Fruit fly (Drosophila melanogaster) whole organism, prepupa: ENCODE measurements around the gene Glg1.

Experiments used
- Blimp-1 ChIP-seq: fragments of 200-800 bp; sonication (Bioruptor generic); optimal IDR thresholded peaks from 3 replicates; lab custom pipeline; 2017; ENCODE audit warnings: missing biosample characterization, missing genetic modification characterization, mild to moderate bottlenecking, moderate library complexity, missing genetic modification reagents
- CG10631 ChIP-seq: fragments of 200-800 bp; sonication (Bioruptor generic); optimal IDR thresholded peaks from 2 replicates; lab custom pipeline; 2016; ENCODE audit warnings: missing biosample characterization, missing genetic modification characterization
- CG10669 ChIP-seq: fragments of 200-800 bp; sonication (Bioruptor generic); optimal IDR thresholded peaks from 3 replicates; lab custom pipeline; 2018; ENCODE audit warnings: missing biosample characterization, mild to moderate bottlenecking, missing genetic modification characterization, moderate library complexity
- CG11294 ChIP-seq: fragments of 200-800 bp; sonication (Bioruptor generic); IDR thresholded peaks from 2 replicates; pipeline ENCODE4 v1.3.6; 2022; ENCODE audit warnings: missing biosample characterization, missing genetic modification characterization
- CG11762 ChIP-seq: fragments of 200-800 bp; sonication (Bioruptor generic); optimal IDR thresholded peaks from 3 replicates; lab custom pipeline; 2016; ENCODE audit warnings: missing biosample characterization, missing genetic modification characterization; ENCODE audit not compliant: insufficient read depth
- CG11902 ChIP-seq: fragments of 200-800 bp; sonication (Bioruptor generic); optimal IDR thresholded peaks from 3 replicates; lab custom pipeline; 2016; ENCODE audit warnings: missing biosample characterization, missing genetic modification characterization
- CG16779 ChIP-seq: fragments of 200-800 bp; sonication (Bioruptor generic); optimal IDR thresholded peaks from 3 replicates; lab custom pipeline; 2017; ENCODE audit warnings: missing biosample characterization, mild to moderate bottlenecking, missing genetic modification characterization
- CG3032 ChIP-seq: fragments of 200-800 bp; optimal IDR thresholded peaks from 2 replicates; lab custom pipeline; 2019; ENCODE audit warnings: missing biosample characterization, mild to moderate bottlenecking, missing genetic modification characterization, moderate library complexity
- CG31627 ChIP-seq: fragments of 200-800 bp; sonication (Bioruptor generic); optimal IDR thresholded peaks from 3 replicates; lab custom pipeline; 2016; ENCODE audit warnings: missing biosample characterization, missing genetic modification characterization
- CG32006 ChIP-seq: fragments of 200-800 bp; sonication (Bioruptor generic); optimal IDR thresholded peaks from 3 replicates; lab custom pipeline; 2017; ENCODE audit warnings: missing biosample characterization, mild to moderate bottlenecking, missing genetic modification characterization
- CG34406 ChIP-seq: fragments of 200-800 bp; sonication (Bioruptor generic); optimal IDR thresholded peaks from 3 replicates; lab custom pipeline; 2016; ENCODE audit warnings: missing biosample characterization, missing genetic modification characterization
- CG3919 ChIP-seq: fragments of 200-800 bp; sonication (Bioruptor generic); optimal IDR thresholded peaks from 3 replicates; lab custom pipeline; 2016; ENCODE audit warnings: missing biosample characterization, missing genetic modification characterization
- CG4318 ChIP-seq: fragments of 200-800 bp; sonication (Bioruptor generic); optimal IDR thresholded peaks from 3 replicates; lab custom pipeline; 2017; ENCODE audit warnings: missing biosample characterization, mild to moderate bottlenecking, missing genetic modification characterization
- CG6163 ChIP-seq: fragments of 200-800 bp; sonication (Bioruptor generic); IDR thresholded peaks from 3 replicates; pipeline ENCODE4 v1.3.6; 2022; ENCODE audit warnings: missing biosample characterization, missing genetic modification characterization
- CG6276 ChIP-seq: fragments of 200-800 bp; sonication (Bioruptor generic); optimal IDR thresholded peaks from 2 replicates; lab custom pipeline; 2017; ENCODE audit warnings: missing biosample characterization, mild to moderate bottlenecking, missing genetic modification characterization
- CG6792 ChIP-seq: fragments of 200-800 bp; sonication (Bioruptor generic); optimal IDR thresholded peaks from 3 replicates; lab custom pipeline; 2016; ENCODE audit warnings: missing biosample characterization, missing genetic modification characterization
- CG6808 ChIP-seq: fragments of 200-800 bp; sonication (Bioruptor generic); optimal IDR thresholded peaks from 3 replicates; lab custom pipeline; 2017; ENCODE audit warnings: missing biosample characterization, missing genetic modification characterization, mild to moderate bottlenecking, moderate library complexity, missing genetic modification reagents
- CG6854 ChIP-seq: fragments of 200-800 bp; sonication (Bioruptor generic); optimal IDR thresholded peaks from 2 replicates; lab custom pipeline; 2017; ENCODE audit warnings: missing biosample characterization, mild to moderate bottlenecking, missing genetic modification characterization
- CG7368 ChIP-seq: fragments of 200-800 bp; sonication (Bioruptor generic); optimal IDR thresholded peaks from 3 replicates; lab custom pipeline; 2016; ENCODE audit warnings: missing biosample characterization, missing genetic modification characterization
- CG8119 ChIP-seq: fragments of 200-800 bp; sonication (Bioruptor generic); IDR thresholded peaks from 3 replicates; pipeline ENCODE4 v1.3.6; 2022; ENCODE audit warnings: missing biosample characterization, missing genetic modification characterization
- CG9139 ChIP-seq: fragments of 200-800 bp; sonication (Bioruptor generic); optimal IDR thresholded peaks from 3 replicates; lab custom pipeline; 2017; ENCODE audit warnings: missing biosample characterization, mild to moderate bottlenecking, missing genetic modification characterization
- Eip75B ChIP-seq: fragments of 200-800 bp; sonication (Bioruptor generic); optimal IDR thresholded peaks from 3 replicates; lab custom pipeline; 2016; ENCODE audit warnings: missing biosample characterization, missing genetic modification characterization
- Eip78C ChIP-seq: fragments of 200-800 bp; sonication (Bioruptor generic); peaks from one replicate; lab custom pipeline; 2016; ENCODE audit warnings: missing biosample characterization, missing genetic modification characterization
- Ets21C ChIP-seq: fragments of 200-800 bp; sonication (Bioruptor generic); optimal IDR thresholded peaks from 3 replicates; lab custom pipeline; 2016; ENCODE audit warnings: missing biosample characterization, missing genetic modification characterization
- Gug ChIP-seq: fragments of 200-800 bp; sonication (Bioruptor generic); IDR thresholded peaks from 2 replicates; pipeline ENCODE4 v1.3.6; 2022; ENCODE audit warnings: missing biosample characterization, missing genetic modification characterization
- Hr38 ChIP-seq: sonication (Bioruptor generic); optimal IDR thresholded peaks from 2 replicates; lab custom pipeline; 2016; ENCODE audit warnings: missing biosample characterization, missing genetic modification characterization
- Hr39 ChIP-seq: fragments of 200-800 bp; sonication (Bioruptor generic); optimal IDR thresholded peaks from 2 replicates; lab custom pipeline; 2016; ENCODE audit warnings: missing biosample characterization, missing genetic modification characterization
- Hr4 ChIP-seq: fragments of 200-800 bp; sonication (Bioruptor generic); optimal IDR thresholded peaks from 3 replicates; lab custom pipeline; 2016; ENCODE audit warnings: missing biosample characterization, missing genetic modification characterization
- Lpt ChIP-seq: fragments of 200-800 bp; sonication (Bioruptor generic); optimal IDR thresholded peaks from 3 replicates; lab custom pipeline; 2016; ENCODE audit warnings: missing biosample characterization, missing genetic modification characterization
- OdsH ChIP-seq: fragments of 200-800 bp; sonication (Bioruptor generic); optimal IDR thresholded peaks from 3 replicates; lab custom pipeline; 2016; ENCODE audit warnings: missing biosample characterization, missing genetic modification characterization
- Smox ChIP-seq: fragments of 200-800 bp; sonication (Bioruptor generic); optimal IDR thresholded peaks from 3 replicates; lab custom pipeline; 2016; ENCODE audit warnings: missing biosample characterization, missing genetic modification characterization
- Sox102F ChIP-seq: fragments of 200-800 bp; sonication (Bioruptor generic); optimal IDR thresholded peaks from 2 replicates; lab custom pipeline; 2016; ENCODE audit warnings: missing biosample characterization, mild to moderate bottlenecking, missing genetic modification characterization
- Sox14 ChIP-seq: fragments of 200-800 bp; sonication (Bioruptor generic); optimal IDR thresholded peaks from 3 replicates; lab custom pipeline; 2016; ENCODE audit warnings: missing biosample characterization, missing genetic modification characterization
- Sox15 ChIP-seq: fragments of 200-800 bp; sonication (Bioruptor generic); optimal IDR thresholded peaks from 3 replicates; lab custom pipeline; 2016; ENCODE audit warnings: missing biosample characterization, missing genetic modification characterization
- achi ChIP-seq: fragments of 200-800 bp; sonication (Bioruptor generic); optimal IDR thresholded peaks from 3 replicates; lab custom pipeline; 2016; ENCODE audit warnings: missing biosample characterization, missing genetic modification characterization
- cyc ChIP-seq: fragments of 200-800 bp; sonication (Bioruptor generic); optimal IDR thresholded peaks from 3 replicates; lab custom pipeline; 2016; ENCODE audit warnings: missing biosample characterization, missing genetic modification characterization
- dac ChIP-seq: fragments of 200-800 bp; sonication (Bioruptor generic); optimal IDR thresholded peaks from 2 replicates; lab custom pipeline; 2017; ENCODE audit warnings: missing biosample characterization, mild to moderate bottlenecking, missing genetic modification characterization
- dsx ChIP-seq: fragments of 200-800 bp; optimal IDR thresholded peaks from 3 replicates; lab custom pipeline; 2019; ENCODE audit warnings: missing biosample characterization, mild to moderate bottlenecking, missing genetic modification characterization, moderate library complexity; ENCODE audit not compliant: poor library complexity, severe bottlenecking
- eg ChIP-seq: fragments of 200-800 bp; sonication (Bioruptor generic); IDR thresholded peaks from 3 replicates; pipeline ENCODE4 v1.3.6; 2022; ENCODE audit warnings: missing biosample characterization, missing genetic modification characterization
- fd59A ChIP-seq: fragments of 200-800 bp; sonication (Bioruptor generic); optimal IDR thresholded peaks from 2 replicates; lab custom pipeline; 2017; ENCODE audit warnings: missing biosample characterization, mild to moderate bottlenecking, missing genetic modification characterization, missing genetic modification reagents
- fd85E ChIP-seq: fragments of 200-800 bp; sonication (Bioruptor generic); optimal IDR thresholded peaks from 3 replicates; lab custom pipeline; 2016; ENCODE audit warnings: missing biosample characterization, missing genetic modification characterization
- fkh ChIP-seq: fragments of 200-800 bp; sonication (Bioruptor generic); optimal IDR thresholded peaks from 3 replicates; lab custom pipeline; 2017; ENCODE audit warnings: missing biosample characterization, mild to moderate bottlenecking, missing genetic modification characterization, moderate library complexity
- lz ChIP-seq: fragments of 200-800 bp; sonication (Bioruptor generic); optimal IDR thresholded peaks from 3 replicates; lab custom pipeline; 2016; ENCODE audit warnings: missing biosample characterization, missing genetic modification characterization
- net ChIP-seq: fragments of 200-800 bp; sonication (Bioruptor generic); optimal IDR thresholded peaks from 3 replicates; lab custom pipeline; 2016; ENCODE audit warnings: missing biosample characterization, missing genetic modification characterization
- pdm3 ChIP-seq: fragments of 200-800 bp; sonication (Bioruptor generic); optimal IDR thresholded peaks from 3 replicates; lab custom pipeline; 2016; ENCODE audit warnings: missing biosample characterization, missing genetic modification characterization
- spab ChIP-seq: fragments of 200-800 bp; sonication (Bioruptor generic); optimal IDR thresholded peaks from 2 replicates; lab custom pipeline; 2017; ENCODE audit warnings: missing biosample characterization, mild to moderate bottlenecking, missing genetic modification characterization, missing genetic modification reagents
- vri ChIP-seq: fragments of 200-800 bp; sonication (Bioruptor generic); optimal IDR thresholded peaks from 3 replicates; lab custom pipeline; 2016; ENCODE audit warnings: missing biosample characterization, mild to moderate bottlenecking, missing genetic modification characterization

The Glg1 gene

DNA sequence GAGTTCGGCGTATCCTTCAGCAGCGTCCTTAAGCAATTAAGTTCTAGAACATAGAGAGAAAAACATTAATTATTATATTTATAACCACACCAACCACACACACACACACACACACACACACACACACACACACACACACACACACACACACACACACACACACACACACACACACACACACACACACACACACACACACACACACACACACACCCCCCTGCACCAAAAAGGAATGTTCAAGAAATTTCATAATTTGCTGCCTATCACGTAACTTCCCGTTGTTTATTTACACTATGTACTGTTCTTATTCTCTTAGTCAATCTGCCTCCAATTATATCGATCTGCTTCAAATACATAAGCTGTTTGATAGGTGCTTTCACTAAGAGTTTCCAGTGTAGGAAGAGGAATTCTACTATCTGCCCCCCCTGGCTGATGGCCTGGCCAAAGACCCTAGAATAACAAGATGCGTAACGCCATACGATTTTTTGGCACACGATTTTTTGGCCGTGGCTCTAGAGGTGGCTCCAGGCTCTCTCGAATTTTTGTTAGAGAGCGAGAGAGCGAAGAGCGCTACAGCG is 8.8 kb downstream of the Glg1 start:
- TF ChIP-seq vri (GFP tag; lab: Kevin White, UChicago): peak; percentile 7

- TF ChIP-seq lz (GFP tag; lab: Kevin White, UChicago) (peak; percentile 33), CG32006 (GFP tag; lab: Kevin White, UChicago) (peak; percentile 92), cyc (GFP tag; lab: Kevin White, UChicago) (peak; percentile 29), CG6163 (GFP tag; lab: Robert Waterston, UW) (peak; percentile 72), pdm3 (GFP tag; lab: Kevin White, UChicago) (peak; percentile 29), CG11294 (GFP tag; lab: Robert Waterston, UW) (peak; percentile 53; the same call in 1 of the 2 replicates), Sox14 (GFP tag; lab: Kevin White, UChicago) (peak; percentile 85), vri (GFP tag; lab: Kevin White, UChicago) (peak; percentile 59), fd59A (GFP tag; lab: Kevin White, UChicago) (peak; percentile 48), Hr4 (GFP tag; lab: Kevin White, UChicago) (no peak), CG9139 (peak; percentile 57), CG3919 (GFP tag; lab: Kevin White, UChicago) (peak; percentile 81), fkh (GFP tag; lab: Kevin White, UChicago) (peak; percentile 28), CG6276 (GFP tag; lab: Kevin White, UChicago) (peak; percentile 90), CG6792 (GFP tag; lab: Kevin White, UChicago) (peak; percentile 76), spab (peak; percentile 79), Smox (no peak), CG10631 (GFP tag; lab: Kevin White, UChicago) (peak; percentile 83), fd85E (GFP tag; lab: Kevin White, UChicago) (peak; percentile 10), Ets21C (GFP tag; lab: Kevin White, UChicago) (peak; percentile 5), Eip78C (GFP tag; lab: Kevin White, UChicago) (peak; percentile 89), dac (GFP tag; lab: Kevin White, UChicago) (no peak), Sox102F (GFP tag; lab: Kevin White, UChicago) (no peak), CG34406 (peak; percentile 89), eg (GFP tag; lab: Robert Waterston, UW) (peak; percentile 80), Hr38 (GFP tag; lab: Kevin White, UChicago) (no peak), dsx (GFP tag; lab: Kevin White, UChicago) (peak; percentile 80), CG6808 (peak; percentile 80), CG7368 (GFP tag; lab: Kevin White, UChicago) (peak; percentile 57), Gug (peak; percentile 36; the same call in 1 of the 2 replicates), CG3032 (peak; percentile 80), CG4318 (peak; percentile 73), CG11762 (GFP tag; lab: Kevin White, UChicago) (peak; percentile 76), CG10669 (peak; percentile 73), CG8119 (GFP tag; lab: Robert Waterston, UW) (peak; percentile 91), net (GFP tag; lab: Kevin White, UChicago) (peak; percentile 72), CG11902 (GFP tag; lab: Kevin White, UChicago) (peak; percentile 42), Sox15 (GFP tag; lab: Kevin White, UChicago) (peak; percentile 27), Blimp-1 (peak; percentile 52), Eip75B (peak; percentile 34), CG16779 (tag; lab: Kevin White, UChicago) (peak; percentile 84), Hr39 (GFP tag; lab: Kevin White, UChicago) (no peak), CG31627 (peak; percentile 2), CG6854 (GFP tag; lab: Kevin White, UChicago) (peak; percentile 56), Lpt (GFP tag; lab: Kevin White, UChicago) (peak; percentile 60), achi (GFP tag; lab: Kevin White, UChicago) (peak; percentile 88), OdsH (peak; percentile 76)
Observed at dm6 chr3L:21496865-21497634, 10.3 kb downstream of the Glg1 start, which contains the start of gene Hr78. TSS of gene Hr78 (minus strand) at chr3L:21497494.
